Fruit fly (Drosophila melanogaster): ENCODE results near the gene CG13116.

The CG13116 gene

DNA sequence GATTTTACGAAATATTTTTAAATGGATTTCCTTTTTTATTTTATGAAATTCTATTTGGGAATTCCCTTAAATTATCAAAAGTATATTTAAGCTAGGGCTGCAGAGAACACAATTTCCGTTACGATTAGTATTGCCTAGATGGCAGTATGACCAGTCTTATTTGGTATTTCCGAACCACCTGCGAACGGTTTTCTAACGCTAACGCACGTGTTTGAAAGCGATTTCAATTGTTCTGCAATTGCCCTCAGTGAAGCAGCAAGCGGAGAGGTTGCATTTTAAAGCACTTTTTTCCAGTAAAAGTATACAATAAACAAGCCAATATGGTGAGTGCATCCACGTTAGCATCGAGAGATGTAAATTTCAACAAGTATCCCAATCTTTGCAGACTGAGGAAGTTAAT, 30.1 kb upstream of the CG13116 start, which contains the start of gene hoip:
Gene hoip (plus strand): TSS at position 177 of the 400 bp plus-strand sequence.
- TF ChIP-seq Hnf4 (GFP tag; optimal IDR thresholded peaks at IDR 0.05): peak; percentile 14
- no peak for TF ChIP-seq Vsx2 (GFP tag; optimal IDR thresholded peaks at IDR 0.05; ENCODE audit: partially characterized antibody)
- TF ChIP-seq N (GFP tag; optimal IDR thresholded peaks at IDR 0.05): no peak
- no peak for TF ChIP-seq Rel (GFP tag; optimal IDR thresholded peaks at IDR 0.05)
- TF ChIP-seq Rel (tag; optimal IDR thresholded peaks at IDR 0.05): peak; percentile 63
- no peak for TF ChIP-seq Myc (optimal IDR thresholded peaks at IDR 0.05)
- no peak for TF ChIP-seq pan (optimal IDR thresholded peaks at IDR 0.05)
- TF ChIP-seq GATAd (GFP tag; optimal IDR thresholded peaks at IDR 0.05): no peak
- peak; percentile 43 for TF ChIP-seq brk (GFP tag; optimal IDR thresholded peaks at IDR 0.05)
- no peak for TF ChIP-seq CG9705 (GFP tag; optimal IDR thresholded peaks at IDR 0.05)
- no peak for TF ChIP-seq Dif (GFP tag; optimal IDR thresholded peaks at IDR 0.05; ENCODE audit: partially characterized antibody)
- no peak for TF ChIP-seq jim (GFP tag; optimal IDR thresholded peaks at IDR 0.05)
- no peak for TF ChIP-seq Mio (GFP tag; optimal IDR thresholded peaks at IDR 0.05)
- no peak for TF ChIP-seq br (GFP tag; optimal IDR thresholded peaks at IDR 0.05)
- no peak for TF ChIP-seq sage (GFP tag; optimal IDR thresholded peaks at IDR 0.05)
- TF ChIP-seq dl (GFP tag; optimal IDR thresholded peaks at IDR 0.05; ENCODE audit: insufficient read depth in 1 of 2, partially characterized antibody in 2 of 2): no peak

DNA sequence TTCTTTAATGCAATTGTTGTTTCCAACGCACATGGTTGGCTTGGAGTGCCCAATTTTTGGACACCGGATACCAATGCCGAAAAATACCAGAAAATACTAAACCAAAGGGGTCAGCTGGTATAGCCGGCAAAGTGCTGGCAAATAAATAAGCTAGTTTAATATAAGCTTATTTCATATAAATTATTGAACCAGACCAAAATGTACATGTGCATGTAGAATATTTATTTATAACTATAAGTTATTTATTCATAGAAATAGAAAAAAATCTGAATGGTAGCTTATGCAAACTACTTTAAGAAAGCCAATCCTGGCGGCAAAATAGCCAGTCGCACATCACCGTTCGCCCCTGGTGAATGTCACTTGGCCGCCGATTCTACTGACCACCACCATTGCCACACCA, 29.3 kb upstream of the CG13116 start, which contains the start of gene pelo:
Gene pelo (plus strand): TSS at position 357 of the 400 bp plus-strand sequence.
- TF ChIP-seq dsf (GFP tag; optimal IDR thresholded peaks at IDR 0.05; ENCODE audit: borderline replicate concordance) (no peak), foxo (GFP tag; optimal IDR thresholded peaks at IDR 0.05) (peak in 1 of 2 experiments; percentile 68), CG9705 (GFP tag; optimal IDR thresholded peaks at IDR 0.05) (peak; percentile 42), Mio (GFP tag; optimal IDR thresholded peaks at IDR 0.05) (no peak), N (GFP tag; optimal IDR thresholded peaks at IDR 0.05) (no peak), dl (GFP tag; optimal IDR thresholded peaks at IDR 0.05; ENCODE audit: insufficient read depth in 1 of 2, partially characterized antibody in 2 of 2) (no peak), sage (GFP tag; optimal IDR thresholded peaks at IDR 0.05) (peak; percentile 45), psq (GFP tag; optimal IDR thresholded peaks at IDR 0.05) (peak; percentile 59), pan (optimal IDR thresholded peaks at IDR 0.05) (no peak), dmrt93B (GFP tag; optimal IDR thresholded peaks at IDR 0.05) (peak; percentile 53), Dfd (GFP tag; optimal IDR thresholded peaks at IDR 0.05) (no peak), tai (GFP tag; optimal IDR thresholded peaks at IDR 0.05) (no peak), ey (GFP tag; optimal IDR thresholded peaks at IDR 0.05) (peak; percentile 6), sv (GFP tag; optimal IDR thresholded peaks at IDR 0.05) (peak; percentile 10), rgr (GFP tag; optimal IDR thresholded peaks at IDR 0.05) (peak; percentile 71), Dif (GFP tag; optimal IDR thresholded peaks at IDR 0.05; ENCODE audit: partially characterized antibody) (no peak), Myc (optimal IDR thresholded peaks at IDR 0.05) (peak; percentile 99), CrebA (GFP tag; optimal IDR thresholded peaks at IDR 0.05; ENCODE audit: borderline replicate concordance) (no peak), usp (GFP tag; optimal IDR thresholded peaks at IDR 0.05) (no peak), lola (GFP tag; optimal IDR thresholded peaks at IDR 0.05) (no peak), Hr78 (GFP tag; optimal IDR thresholded peaks at IDR 0.05) (no peak), Vsx2 (GFP tag; optimal IDR thresholded peaks at IDR 0.05; ENCODE audit: partially characterized antibody) (no peak), brk (GFP tag; optimal IDR thresholded peaks at IDR 0.05) (peak; percentile 51), Rel (GFP tag; optimal IDR thresholded peaks at IDR 0.05) (no peak), Rel (tag; optimal IDR thresholded peaks at IDR 0.05) (peak; percentile 44), Sp1 (GFP tag; optimal IDR thresholded peaks at IDR 0.05) (peak; percentile 66), Hr83 (GFP tag; optimal IDR thresholded peaks at IDR 0.05; ENCODE audit: poor library complexity, severe bottlenecking) (no peak), jim (GFP tag; optimal IDR thresholded peaks at IDR 0.05) (no peak), HLH106 (tag; optimal IDR thresholded peaks at IDR 0.05) (peak; percentile 74), Hnf4 (GFP tag; optimal IDR thresholded peaks at IDR 0.05) (peak; percentile 49), br (GFP tag; optimal IDR thresholded peaks at IDR 0.05) (peak; percentile 48), CG32264 (GFP tag; optimal IDR thresholded peaks at IDR 0.05) (no peak), GATAd (GFP tag; optimal IDR thresholded peaks at IDR 0.05) (no peak), h (GFP tag; optimal IDR thresholded peaks at IDR 0.05) (peak; percentile 58), fru (GFP tag; optimal IDR thresholded peaks at IDR 0.05) (peak; percentile 52), Abd-B (GFP tag; optimal IDR thresholded peaks at IDR 0.05) (no peak), OdsH (GFP tag; optimal IDR thresholded peaks at IDR 0.05) (peak; percentile 66), Jra (GFP tag; optimal IDR thresholded peaks at IDR 0.05) (no peak), woc (GFP tag; optimal IDR thresholded peaks at IDR 0.05) (peak; percentile 85)
